Worm (Caenorhabditis elegans) whole organism, L2 larva: ENCODE data around the gene C09G12.17.

ENCODE experiments used
- C34F6.9 ChIP-seq: fragments of 150-350 bp; optimal IDR thresholded peaks from 2 replicates; lab custom pipeline; 2014; ENCODE audit warnings: missing biosample characterization, missing genetic modification characterization
- aly-2 ChIP-seq: fragments of 150-350 bp; optimal IDR thresholded peaks from 2 replicates; lab custom pipeline; 2014; ENCODE audit warnings: missing biosample characterization, missing genetic modification characterization
- ama-1 ChIP-seq: fragments of 150-350 bp; optimal IDR thresholded peaks from 2 replicates; lab custom pipeline; 2018; ENCODE audit warnings: inconsistent platforms
- blmp-1 ChIP-seq: sonication (generic microtip); optimal IDR thresholded peaks from 2 replicates; lab custom pipeline; 2017; ENCODE audit warnings: missing genetic modification characterization, mild to moderate bottlenecking, missing compliant biosample characterization, antibody characterized with exemption, moderate library complexity; ENCODE audit not compliant: insufficient read depth
- elt-1 ChIP-seq: fragments of 150-350 bp; optimal IDR thresholded peaks from 2 replicates; lab custom pipeline; 2014; ENCODE audit warnings: missing biosample characterization, missing genetic modification characterization
- elt-3 ChIP-seq: sonication (generic microtip); optimal IDR thresholded peaks from 2 replicates; lab custom pipeline; 2017; ENCODE audit warnings: missing biosample characterization, missing genetic modification characterization
- lsy-2 ChIP-seq, 2 experiments: fragments of 150-350 bp in 1 of 2; sonication (generic microtip) in 1 of 2; optimal IDR thresholded peaks; 2 replicates each; lab custom pipeline; 2014 to 2017; ENCODE audit warnings: missing biosample characterization in 2 of 2, missing genetic modification characterization in 2 of 2
- nhr-21 ChIP-seq: fragments of 150-350 bp; optimal IDR thresholded peaks from 2 replicates; lab custom pipeline; 2014; ENCODE audit warnings: missing biosample characterization, missing genetic modification characterization
- nhr-6 ChIP-seq: fragments of 150-350 bp; optimal IDR thresholded peaks from 2 replicates; lab custom pipeline; 2014; ENCODE audit warnings: missing biosample characterization, missing genetic modification characterization
- sem-4 ChIP-seq: fragments of 150-350 bp; optimal IDR thresholded peaks from 2 replicates; lab custom pipeline; 2014; ENCODE audit warnings: missing biosample characterization, missing genetic modification reagents, missing genetic modification characterization
- sma-3 ChIP-seq: sonication (generic microtip); optimal IDR thresholded peaks from 2 replicates; lab custom pipeline; 2016; ENCODE audit warnings: missing genetic modification reagents, missing genetic modification characterization, missing compliant biosample characterization
- unc-55 ChIP-seq: fragments of 150-350 bp; sonication (generic microtip); optimal IDR thresholded peaks from 3 replicates; lab custom pipeline; 2014; ENCODE audit warnings: missing biosample characterization, missing genetic modification reagents, missing genetic modification characterization
- ztf-11 ChIP-seq: sonication (generic microtip); optimal IDR thresholded peaks from 2 replicates; lab custom pipeline; 2017; ENCODE audit warnings: missing biosample characterization, missing genetic modification characterization

- no peak for TF ChIP-seq C34F6.9 (tag; lab: Kevin White, UChicago)
- no peak for TF ChIP-seq ama-1 (lab: Kevin White, UChicago)
- no peak for TF ChIP-seq sem-4
- TF ChIP-seq ztf-11 (tag; lab: Kevin White, UChicago), result no peak
- no peak for TF ChIP-seq lsy-2 (tag; optimal IDR thresholded peaks at IDR 0.05; lab: Kevin White, UChicago)
- TF ChIP-seq blmp-1 (tag; lab: Kevin White, UChicago), result no peak
- no peak for TF ChIP-seq unc-55 (GFP tag; lab: Kevin White, UChicago)
- TF ChIP-seq elt-1 (tag; lab: Kevin White, UChicago), result no peak
- no peak for TF ChIP-seq sma-3 (GFP tag; lab: Kevin White, UChicago)
- TF ChIP-seq nhr-21 (tag; lab: Kevin White, UChicago), result no peak
- no peak for TF ChIP-seq elt-3 (tag; lab: Kevin White, UChicago)
- TF ChIP-seq aly-2 (tag; lab: Kevin White, UChicago), result no peak
- no peak for TF ChIP-seq nhr-6 (tag; lab: Kevin White, UChicago)
Observed at ce11 chrIV:3491477-3491876, 4.8 kb downstream of the C09G12.17 start, which contains the start of gene srz-78.
